Worm (Caenorhabditis elegans): ENCODE data around the gene dod-24.

ce11 chrIV:12960136-12960535, 19.0 kb upstream of the dod-24 start, which contains the start of gene F55G11.7:
- TF ChIP-seq W03F9.2 (tag; optimal IDR thresholded peaks at IDR 0.05) (no peak), him-1 (tag; optimal IDR thresholded peaks at IDR 0.05) (no peak), dao-5 (tag; optimal IDR thresholded peaks at IDR 0.05) (no peak)
